Worm (Caenorhabditis elegans): ENCODE results near the gene F28A10.1.

DNA sequence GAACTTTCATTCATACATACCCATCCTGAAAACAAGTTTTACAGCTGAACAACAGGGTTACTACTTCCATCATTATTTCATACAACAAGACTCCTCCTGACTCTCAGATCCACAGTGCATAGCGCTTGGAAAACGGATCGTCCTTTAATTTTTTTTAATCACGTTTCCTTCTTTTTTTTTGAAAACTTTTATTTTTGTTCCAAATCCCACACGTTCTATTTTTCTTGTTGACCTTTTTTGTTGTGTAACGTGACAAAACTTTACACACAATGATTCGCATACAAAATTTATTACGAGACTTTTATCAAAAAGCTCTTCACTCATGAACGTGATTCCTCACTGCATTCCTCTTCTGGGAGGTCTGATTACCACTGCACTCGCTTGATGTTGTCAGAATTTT is 14.5 kb downstream of the F28A10.1 start, which contains the start of gene clc-33:
- TF ChIP-seq unc-62 (GFP tag; optimal IDR thresholded peaks at IDR 0.05) (no peak), fkh-10 (GFP tag; optimal IDR thresholded peaks at IDR 0.05) (no peak), nhr-76 (tag; optimal IDR thresholded peaks at IDR 0.05) (no peak), pha-4 (tag; optimal IDR thresholded peaks at IDR 0.05) (no peak)
